Worm (Caenorhabditis elegans) whole organism, L4/young adult: ENCODE results near the gene sri-6.

Experiments used
- W03F9.2 ChIP-seq: fragments of 150-350 bp; optimal IDR thresholded peaks from 2 replicates; lab custom pipeline; 2014; ENCODE audit warnings: missing biosample characterization, missing genetic modification characterization
- dao-5 ChIP-seq: sonication (generic microtip); optimal IDR thresholded peaks from 2 replicates; lab custom pipeline; 2016; ENCODE audit warnings: missing genotype, missing genetic modification characterization, moderate library complexity, missing compliant biosample characterization
- him-1 ChIP-seq: sonication (generic microtip); optimal IDR thresholded peaks from 2 replicates; lab custom pipeline; 2016; ENCODE audit warnings: missing genotype, missing genetic modification reagents, missing genetic modification characterization, missing compliant biosample characterization

DNA sequence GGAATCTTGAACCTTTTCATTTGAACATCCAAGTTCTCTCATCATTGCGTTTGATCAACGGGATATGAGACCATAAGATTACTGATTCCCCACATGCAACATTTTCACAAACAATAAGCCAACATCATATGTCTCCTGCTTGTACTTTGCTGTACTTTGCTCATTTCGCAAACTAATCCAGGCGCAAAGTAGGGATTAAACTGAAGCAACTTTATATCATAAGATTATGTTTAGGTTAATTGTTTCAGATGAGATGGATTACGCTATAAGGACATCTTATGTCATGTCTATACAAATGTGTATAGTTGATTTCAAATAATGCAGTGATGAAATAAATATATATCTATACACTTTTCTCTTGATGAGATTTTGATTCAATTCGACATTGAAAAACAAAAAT lies 44.1 kb downstream of the sri-6 start:
- no peak for TF ChIP-seq him-1 (tag; lab: Kevin White, UChicago)
- TF ChIP-seq dao-5, result no peak
- TF ChIP-seq W03F9.2 (tag; lab: Kevin White, UChicago), result no peak
